Fruit fly (Drosophila melanogaster): ENCODE data around the gene CG32939.
A peak's percentile ranks its signal among the peaks of the same experiment; 100 is the strongest.

CG32939 gene

dm6 chr3R:9701148-9701703 lies 8.3 kb downstream of the CG32939 start:
- no peak for TF ChIP-seq noc (tag; optimal IDR thresholded peaks at IDR 0.05)

DNA sequence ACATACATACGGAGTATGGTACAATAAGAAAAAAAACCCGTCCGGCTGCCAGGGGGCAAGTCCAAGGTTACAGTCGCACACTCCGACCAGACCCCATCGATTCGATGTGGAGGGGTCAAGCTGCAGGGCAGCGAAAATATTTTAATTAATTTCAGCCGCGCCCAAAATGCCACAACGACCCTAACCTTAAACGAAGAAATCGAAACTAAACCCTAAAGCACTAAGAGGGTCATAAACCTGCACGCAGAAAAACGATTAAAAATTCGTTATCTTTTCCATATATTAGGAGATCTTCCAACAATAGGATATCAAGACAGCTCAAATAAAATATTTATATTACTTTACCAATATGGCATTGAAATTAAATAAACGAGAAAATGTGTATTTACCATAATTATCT lies 9.0 kb downstream of the CG32939 start:
- no peak for TF ChIP-seq noc (tag; optimal IDR thresholded peaks at IDR 0.05)

DNA sequence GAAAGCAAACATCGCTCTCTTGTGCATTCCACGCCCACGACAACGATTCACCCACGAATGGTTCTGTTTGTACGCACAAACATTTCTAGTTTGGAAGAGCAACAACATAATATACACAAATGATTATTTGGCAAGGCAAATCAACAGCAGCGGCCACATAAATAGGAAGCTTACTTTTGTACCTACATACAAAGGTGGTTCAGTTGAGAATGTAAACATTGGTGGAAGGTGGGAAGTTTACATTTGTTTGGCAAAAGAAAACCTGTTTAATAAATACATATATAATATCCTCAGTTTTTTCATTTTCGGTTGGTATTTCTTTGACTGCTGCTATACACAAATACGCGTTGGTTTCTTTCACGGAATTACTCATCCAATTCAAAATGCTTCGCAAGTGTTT lies 9.7 kb downstream of the CG32939 start:
- peak; percentile 91 for TF ChIP-seq noc (tag; optimal IDR thresholded peaks at IDR 0.05)

- TF ChIP-seq noc (tag; optimal IDR thresholded peaks at IDR 0.05), result no peak
These were observed 10.4 kb downstream of the CG32939 start for dm6 chr3R:9703273-9703672.

dm6 chr3R:9704183-9705007 lies 11.5 kb downstream of the CG32939 start:
- TF ChIP-seq noc (tag; optimal IDR thresholded peaks at IDR 0.05), result peak; percentile 47

- peak; percentile 46 for TF ChIP-seq noc (tag; optimal IDR thresholded peaks at IDR 0.05)
These were observed 12.2 kb downstream of the CG32939 start, which contains the start of gene Unc-115a for dm6 chr3R:9705008-9705628. Gene Unc-115a, minus strand, starts transcription at chr3R:9705417.

- TF ChIP-seq noc (tag; optimal IDR thresholded peaks at IDR 0.05), result no peak
These were observed 17.3 kb downstream of the CG32939 start for dm6 chr3R:9710228-9710627.

DNA sequence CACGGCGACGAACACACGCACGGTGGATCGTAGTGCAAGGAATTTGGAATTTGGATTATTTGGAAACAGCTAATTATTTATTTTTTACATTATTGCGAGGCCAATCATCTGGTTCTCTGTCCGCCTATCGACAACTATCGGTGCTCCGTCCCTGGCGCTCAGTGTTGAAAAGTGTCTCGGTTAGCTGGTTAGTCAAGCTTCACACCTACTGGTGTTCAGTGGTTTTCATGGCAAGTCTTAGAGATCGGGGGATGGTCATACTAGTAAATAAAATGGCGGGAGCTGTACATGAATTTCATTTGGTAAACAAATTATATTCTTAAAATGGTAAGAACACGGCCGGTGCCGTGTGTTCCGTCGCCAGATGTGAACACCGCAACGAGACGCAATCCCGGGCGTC lies 18.0 kb downstream of the CG32939 start, which contains the start of the genes trbd and dmt:
TSS of gene trbd (minus strand) at position 152 of the 400 bp plus-strand sequence.
TSS of gene dmt (plus strand) at position 257 of the 400 bp plus-strand sequence.
- TF ChIP-seq noc (tag; optimal IDR thresholded peaks at IDR 0.05), result no peak

DNA sequence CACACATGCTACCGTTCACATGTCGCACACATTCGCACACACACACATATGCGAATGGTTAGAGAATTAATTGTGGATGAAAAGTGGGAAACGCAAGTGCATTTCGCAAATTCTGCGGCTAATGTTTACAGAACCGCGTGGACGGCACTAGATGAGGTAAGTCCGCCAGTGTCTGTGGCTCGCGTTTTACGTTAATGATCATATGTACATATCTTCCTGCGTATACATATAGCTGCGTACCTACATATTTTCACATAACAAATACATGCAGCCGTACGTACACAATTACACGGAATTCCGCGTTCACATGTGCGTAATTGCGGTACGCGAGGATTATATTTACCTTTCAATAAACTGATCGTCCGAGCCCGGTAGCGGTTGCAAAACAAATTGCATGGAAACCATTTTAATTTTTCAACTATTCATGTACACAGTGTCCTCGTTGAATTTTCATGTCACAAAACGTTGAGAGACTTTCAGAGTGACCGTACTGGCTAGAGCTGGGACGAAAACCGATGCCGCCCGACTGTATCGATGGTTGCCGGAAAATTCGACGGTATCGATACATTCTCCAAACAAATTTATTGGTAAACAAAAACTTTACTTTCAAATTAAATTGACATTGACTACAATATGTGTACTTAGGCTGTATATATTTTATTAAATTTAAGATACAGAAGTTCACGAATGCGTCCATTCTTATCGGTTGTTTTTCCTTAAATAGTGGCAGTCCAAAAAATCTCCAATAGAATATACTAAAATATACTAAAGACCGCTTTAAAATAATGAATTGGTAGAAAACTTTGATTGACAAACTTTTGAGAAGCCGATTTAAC lies 32.5 kb downstream of the CG32939 start, which contains the start of gene hyd:
TSS of gene hyd (minus strand) at position 495 of the 836 bp plus-strand sequence.
- TF ChIP-seq noc (tag; optimal IDR thresholded peaks at IDR 0.05), result no peak

DNA sequence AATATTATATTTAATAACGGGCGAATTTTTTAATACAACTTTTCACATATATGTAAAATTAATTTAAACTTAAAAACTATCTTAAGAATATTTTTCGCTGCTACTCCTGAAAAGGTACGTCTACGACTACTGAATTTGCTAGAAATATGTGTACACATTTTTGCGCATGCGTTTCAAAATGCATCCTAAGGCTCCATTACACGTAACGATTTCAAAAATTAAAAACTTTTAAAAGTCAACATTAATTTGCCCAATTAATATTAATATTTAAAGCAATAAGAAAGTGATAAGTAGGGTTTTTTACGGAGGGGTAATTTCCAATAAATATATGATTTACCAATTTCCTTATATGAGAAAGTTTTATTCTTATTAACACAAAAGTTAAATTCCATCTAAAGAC lies 37.9 kb downstream of the CG32939 start, which contains the start of gene FoxP:
TSS of gene FoxP (minus strand) at position 89 of the 400 bp plus-strand sequence.
- no peak for TF ChIP-seq noc (tag; optimal IDR thresholded peaks at IDR 0.05)

- TF ChIP-seq noc (tag; optimal IDR thresholded peaks at IDR 0.05), result no peak
These were observed 40.3 kb downstream of the CG32939 start, which contains the start of gene alphaTub85E for dm6 chr3R:9733150-9733549. Gene alphaTub85E, minus strand, starts transcription at chr3R:9733250.

dm6 chr3R:9735151-9735550 lies 42.3 kb downstream of the CG32939 start:
- TF ChIP-seq noc (tag; optimal IDR thresholded peaks at IDR 0.05), result no peak

DNA sequence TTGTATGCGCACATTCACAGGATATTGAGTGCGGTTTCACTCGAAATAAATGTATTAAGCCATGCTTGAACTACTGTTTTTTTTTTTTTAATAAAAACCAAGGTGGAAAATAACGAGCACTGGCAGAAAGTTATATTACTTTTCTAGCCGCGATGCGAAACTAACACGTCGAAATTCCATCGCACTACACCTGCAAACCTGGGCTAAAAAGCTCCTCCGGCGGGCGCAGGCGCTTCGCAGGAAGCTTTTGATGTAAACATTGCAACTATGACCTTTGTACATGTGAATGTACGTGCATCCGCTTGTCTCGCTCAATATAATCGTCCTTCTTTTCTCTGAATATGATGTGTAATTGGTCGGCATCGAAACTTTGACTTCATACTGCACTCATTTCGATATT lies 46.9 kb downstream of the CG32939 start, which contains the start of gene side-VII:
TSS of gene side-VII (minus strand) at position 187 of the 400 bp plus-strand sequence.
- no peak for TF ChIP-seq noc (tag; optimal IDR thresholded peaks at IDR 0.05)

DNA sequence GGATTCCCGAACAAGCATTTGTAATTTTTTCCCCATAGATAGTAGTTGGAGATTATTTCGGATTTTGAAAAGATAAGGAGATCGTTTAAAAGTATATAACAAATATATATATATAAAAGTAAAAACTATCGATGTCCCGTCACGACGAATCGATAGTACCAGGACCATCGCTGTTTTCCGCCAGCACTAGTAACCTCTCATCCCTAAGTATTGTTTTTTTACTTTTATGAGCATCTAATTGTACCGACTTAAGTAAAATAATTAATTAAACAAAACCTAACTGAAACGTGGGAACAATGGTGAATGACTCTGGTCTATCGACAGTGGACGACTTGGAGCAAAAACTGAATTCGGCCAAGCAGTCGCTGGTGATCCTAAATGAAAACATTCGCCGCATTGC lies 47.8 kb downstream of the CG32939 start, which contains the start of gene Pnn:
TSS of gene Pnn (plus strand) at position 187 of the 400 bp plus-strand sequence.
- no peak for TF ChIP-seq noc (tag; optimal IDR thresholded peaks at IDR 0.05)

dm6 chr3R:9743217-9743616 lies 50.3 kb downstream of the CG32939 start, which contains the start of gene CG31415:
Gene CG31415, plus strand, starts transcription at chr3R:9743517.
- TF ChIP-seq noc (tag; optimal IDR thresholded peaks at IDR 0.05), result no peak
